Worm (Caenorhabditis elegans) whole organism, late embryonic: ENCODE data around the gene F08F3.8.

Experiments
- T23F11.4 ChIP-seq: fragments of 200-800 bp; sonication (Bioruptor generic); optimal IDR thresholded peaks from 2 replicates; lab custom pipeline; 2018; ENCODE audit warnings: mild to moderate bottlenecking, missing genetic modification characterization, missing compliant biosample characterization
- pqm-1 ChIP-seq: sonication (generic microtip); optimal IDR thresholded peaks from 2 replicates; lab custom pipeline; 2016; ENCODE audit warnings: missing genetic modification characterization, missing compliant biosample characterization
- ref-2 ChIP-seq: sonication (generic microtip); optimal IDR thresholded peaks from 2 replicates; lab custom pipeline; 2016; ENCODE audit warnings: missing genetic modification characterization, missing compliant biosample characterization
- rnt-1 ChIP-seq: sonication (generic microtip); optimal IDR thresholded peaks from 2 replicates; lab custom pipeline; 2016; ENCODE audit warnings: missing genetic modification characterization, missing compliant biosample characterization
- zip-5 ChIP-seq: sonication (generic microtip); optimal IDR thresholded peaks from 2 replicates; lab custom pipeline; 2016; ENCODE audit warnings: missing genetic modification characterization, missing compliant biosample characterization

DNA sequence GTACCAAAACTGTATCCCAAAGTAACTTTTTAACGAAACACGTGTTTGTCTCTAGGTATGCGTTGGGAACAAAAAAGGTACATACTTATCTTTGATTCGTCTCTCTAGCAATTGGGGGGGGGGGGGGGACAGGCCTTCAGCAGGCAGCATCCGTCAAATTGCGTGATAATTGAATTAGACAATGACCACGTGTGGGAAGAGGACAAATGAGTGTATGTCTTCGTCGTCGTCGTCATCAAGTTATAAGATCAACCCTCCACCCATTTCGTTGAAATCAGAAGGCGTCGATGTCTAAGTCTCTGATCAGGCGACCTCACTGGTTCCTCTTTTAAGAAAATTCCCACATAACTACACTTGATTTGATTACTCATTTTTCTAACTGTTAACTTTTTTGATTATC is 21.7 kb downstream of the F08F3.8 start, which contains the start of gene F08F3.4:
- TF ChIP-seq ref-2 (tag; lab: Kevin White, UChicago) (no peak), pqm-1 (no peak), rnt-1 (tag; lab: Kevin White, UChicago) (no peak), T23F11.4 (GFP tag; lab: Kevin White, UChicago) (no peak), zip-5 (tag; lab: Kevin White, UChicago) (no peak)
